Fruit fly (Drosophila melanogaster) whole organism, larva: ENCODE data around the gene Srg1.
A peak's percentile ranks its signal among the peaks of the same experiment; 100 is the strongest.

Experiments
- noc ChIP-seq: fragments of 200-800 bp; sonication (Bioruptor generic); optimal IDR thresholded peaks from 3 replicates; lab custom pipeline; 2019; ENCODE audit warnings: missing biosample characterization, mild to moderate bottlenecking, missing genetic modification characterization, moderate library complexity

Srg1 gene

dm6 chr3R:24864719-24865400, at the start of gene Srg1, which contains the start of gene Elal:
Srg1 (minus strand) TSS chr3R:24864732.
Elal (plus strand) TSS chr3R:24865350.
- peak; percentile 83 for TF ChIP-seq noc (tag; lab: Kevin White, UChicago)

- TF ChIP-seq noc (tag; lab: Kevin White, UChicago) = no peak
Observed at dm6 chr3R:24910097-24910496, 45.6 kb upstream of the Srg1 start.

dm6 chr3R:24908034-24908433, 43.5 kb upstream of the Srg1 start:
- TF ChIP-seq noc (tag; lab: Kevin White, UChicago) = no peak

dm6 chr3R:24906648-24907047, 42.1 kb upstream of the Srg1 start:
- TF ChIP-seq noc (tag; lab: Kevin White, UChicago) = no peak

- no peak for TF ChIP-seq noc (tag; lab: Kevin White, UChicago)
Observed at dm6 chr3R:24905959-24906634, 41.6 kb upstream of the Srg1 start, which contains the start of gene CG13643. CG13643 (minus strand) TSS chr3R:24906004.

- TF ChIP-seq noc (tag; lab: Kevin White, UChicago) = no peak
Observed at dm6 chr3R:24900816-24901215, 36.3 kb upstream of the Srg1 start, which contains the start of gene CG10845. CG10845 (plus strand) TSS chr3R:24901116.

dm6 chr3R:24894419-24895206, 30.1 kb upstream of the Srg1 start, which contains the start of the genes CG31121 and CG11069:
CG31121 (minus strand) TSS chr3R:24894605.
CG11069 (plus strand) TSS chr3R:24894742.
- TF ChIP-seq noc (tag; lab: Kevin White, UChicago) = no peak

- TF ChIP-seq noc (tag; lab: Kevin White, UChicago) = peak; percentile 91
Observed at dm6 chr3R:24893320-24893955, 28.9 kb upstream of the Srg1 start.

- peak; percentile 21 for TF ChIP-seq noc (tag; lab: Kevin White, UChicago)
Observed at dm6 chr3R:24890919-24891318, 26.4 kb upstream of the Srg1 start.

dm6 chr3R:24890217-24890616, 25.7 kb upstream of the Srg1 start:
- TF ChIP-seq noc (tag; lab: Kevin White, UChicago) = no peak

- TF ChIP-seq noc (tag; lab: Kevin White, UChicago) = no peak
Observed at dm6 chr3R:24889303-24889892, 24.9 kb upstream of the Srg1 start.

- no peak for TF ChIP-seq noc (tag; lab: Kevin White, UChicago)
Observed at dm6 chr3R:24888418-24888817, 23.9 kb upstream of the Srg1 start.

dm6 chr3R:24886470-24886869, 21.9 kb upstream of the Srg1 start:
- no peak for TF ChIP-seq noc (tag; lab: Kevin White, UChicago)

dm6 chr3R:24878655-24879054, 14.1 kb upstream of the Srg1 start:
- no peak for TF ChIP-seq noc (tag; lab: Kevin White, UChicago)

dm6 chr3R:24876843-24877457, 12.4 kb upstream of the Srg1 start, which contains the start of the genes CG11089 and CG31381:
CG11089 (plus strand) TSS chr3R:24877045.
CG31381 (plus strand) TSS chr3R:24877045.
- no peak for TF ChIP-seq noc (tag; lab: Kevin White, UChicago)
